Worm (Caenorhabditis elegans) whole organism, late embryonic: ENCODE data around the gene F32D8.13.

Experiments
- C08G9.2 ChIP-seq: sonication (generic microtip); optimal IDR thresholded peaks from 2 replicates; lab custom pipeline; 2016; ENCODE audit warnings: mild to moderate bottlenecking, missing genetic modification characterization, moderate library complexity, missing compliant biosample characterization
- C38D4.7 ChIP-seq: fragments of 200-800 bp; sonication (Bioruptor generic); optimal IDR thresholded peaks from 2 replicates; lab custom pipeline; 2018; ENCODE audit warnings: mild to moderate bottlenecking, missing genetic modification characterization, moderate library complexity, missing compliant biosample characterization
- F13H6.1 ChIP-seq: sonication (generic microtip); optimal IDR thresholded peaks from 2 replicates; lab custom pipeline; 2016; ENCODE audit warnings: missing genetic modification characterization, missing compliant biosample characterization
- T23F11.4 ChIP-seq: fragments of 200-800 bp; sonication (Bioruptor generic); optimal IDR thresholded peaks from 2 replicates; lab custom pipeline; 2018; ENCODE audit warnings: mild to moderate bottlenecking, missing genetic modification characterization, missing compliant biosample characterization
- Y22D7AL.16 ChIP-seq: sonication (generic microtip); optimal IDR thresholded peaks from 2 replicates; lab custom pipeline; 2016; ENCODE audit warnings: missing genetic modification characterization, missing compliant biosample characterization
- ceh-18 ChIP-seq: sonication (generic microtip); optimal IDR thresholded peaks from 2 replicates; lab custom pipeline; 2016; ENCODE audit warnings: missing genetic modification characterization, missing compliant biosample characterization
- ceh-2 ChIP-seq: sonication (generic microtip); optimal IDR thresholded peaks from 2 replicates; lab custom pipeline; 2016; ENCODE audit warnings: missing genotype, missing genetic modification characterization, missing compliant biosample characterization
- ceh-22 ChIP-seq: sonication (generic microtip); optimal IDR thresholded peaks from 2 replicates; lab custom pipeline; 2017; ENCODE audit warnings: missing biosample characterization, missing genetic modification characterization
- ceh-31 ChIP-seq: sonication (generic microtip); optimal IDR thresholded peaks from 2 replicates; lab custom pipeline; 2016; ENCODE audit warnings: missing genetic modification characterization, missing compliant biosample characterization
- ceh-34 ChIP-seq: sonication (generic microtip); optimal IDR thresholded peaks from 2 replicates; lab custom pipeline; 2016; ENCODE audit warnings: mild to moderate bottlenecking, missing genetic modification characterization, missing compliant biosample characterization
- ceh-45 ChIP-seq: fragments of 200-800 bp; sonication (Bioruptor generic); IDR thresholded peaks from 2 replicates; pipeline ENCODE4 v1.3.6; 2022; ENCODE audit warnings: missing genetic modification reagents, missing genetic modification characterization, missing compliant biosample characterization
- ceh-48 ChIP-seq: sonication (generic microtip); optimal IDR thresholded peaks from 2 replicates; lab custom pipeline; 2016; ENCODE audit warnings: missing genetic modification characterization, inconsistent platforms, missing compliant biosample characterization
- ceh-9 ChIP-seq: sonication (generic microtip); optimal IDR thresholded peaks from 2 replicates; lab custom pipeline; 2016; ENCODE audit warnings: mild to moderate bottlenecking, missing genetic modification characterization, inconsistent platforms, missing compliant biosample characterization
- che-1 ChIP-seq: sonication (generic microtip); optimal IDR thresholded peaks from 2 replicates; lab custom pipeline; 2016; ENCODE audit warnings: mild to moderate bottlenecking, missing genetic modification characterization, missing compliant biosample characterization
- dmd-4 ChIP-seq: sonication (generic microtip); optimal IDR thresholded peaks from 2 replicates; lab custom pipeline; 2016; ENCODE audit warnings: borderline replicate concordance, missing genetic modification characterization, missing compliant biosample characterization
- dve-1 ChIP-seq: sonication (generic microtip); optimal IDR thresholded peaks from 2 replicates; lab custom pipeline; 2017; ENCODE audit warnings: antibody characterized with exemption, mild to moderate bottlenecking, missing genetic modification characterization, missing compliant biosample characterization
- eyg-1 ChIP-seq: sonication (generic microtip); optimal IDR thresholded peaks from 2 replicates; lab custom pipeline; 2016; ENCODE audit warnings: missing genotype, missing genetic modification characterization, missing compliant biosample characterization
- fax-1 ChIP-seq: sonication (generic microtip); optimal IDR thresholded peaks from 2 replicates; lab custom pipeline; 2016; ENCODE audit warnings: missing genotype, missing genetic modification characterization, missing compliant biosample characterization
- gmeb-2 ChIP-seq: sonication (generic microtip); optimal IDR thresholded peaks from 2 replicates; lab custom pipeline; 2016; ENCODE audit warnings: missing genetic modification characterization, inconsistent platforms, missing compliant biosample characterization
- hlh-30 ChIP-seq: sonication (generic microtip); optimal IDR thresholded peaks from 2 replicates; lab custom pipeline; 2017; ENCODE audit warnings: antibody characterized with exemption, missing genetic modification characterization, missing compliant biosample characterization; ENCODE audit not compliant: insufficient read depth
- hlh-6 ChIP-seq: sonication (generic microtip); optimal IDR thresholded peaks from 2 replicates; lab custom pipeline; 2016; ENCODE audit warnings: missing genotype, missing genetic modification characterization, missing compliant biosample characterization
- lin-11 ChIP-seq: fragments of 200-800 bp; sonication (Bioruptor generic); optimal IDR thresholded peaks from 2 replicates; lab custom pipeline; 2018; ENCODE audit warnings: mild to moderate bottlenecking, missing genetic modification characterization, missing compliant biosample characterization
- madf-2 ChIP-seq: sonication (generic microtip); optimal IDR thresholded peaks from 2 replicates; lab custom pipeline; 2017; ENCODE audit warnings: missing genetic modification characterization, missing compliant biosample characterization
- mec-3 ChIP-seq: sonication (generic microtip); optimal IDR thresholded peaks from 2 replicates; lab custom pipeline; 2016; ENCODE audit warnings: borderline replicate concordance, missing genetic modification characterization, missing compliant biosample characterization
- nhr-232 ChIP-seq: sonication (generic microtip); optimal IDR thresholded peaks from 2 replicates; lab custom pipeline; 2016; ENCODE audit warnings: missing genetic modification characterization, missing compliant biosample characterization
- npax-4 ChIP-seq: sonication (generic microtip); optimal IDR thresholded peaks from 2 replicates; lab custom pipeline; 2016; ENCODE audit warnings: missing genetic modification characterization, missing compliant biosample characterization
- rnt-1 ChIP-seq: sonication (generic microtip); optimal IDR thresholded peaks from 2 replicates; lab custom pipeline; 2016; ENCODE audit warnings: missing genetic modification characterization, missing compliant biosample characterization
- tbx-2 ChIP-seq: sonication (generic microtip); optimal IDR thresholded peaks from 2 replicates; lab custom pipeline; 2016; ENCODE audit warnings: missing genetic modification characterization, missing compliant biosample characterization
- tbx-7 ChIP-seq: sonication (generic microtip); optimal IDR thresholded peaks from 2 replicates; lab custom pipeline; 2016; ENCODE audit warnings: missing genotype, missing genetic modification characterization, missing compliant biosample characterization
- ttx-3 ChIP-seq: sonication (generic microtip); optimal IDR thresholded peaks from 2 replicates; lab custom pipeline; 2016; ENCODE audit warnings: missing genetic modification reagents, missing genetic modification characterization, missing compliant biosample characterization
- unc-42 ChIP-seq: sonication (generic microtip); optimal IDR thresholded peaks from 2 replicates; lab custom pipeline; 2016; ENCODE audit warnings: missing genotype, missing genetic modification characterization, missing compliant biosample characterization
- unc-86 ChIP-seq: sonication (generic microtip); optimal IDR thresholded peaks from 2 replicates; lab custom pipeline; 2016; ENCODE audit warnings: missing genetic modification characterization, missing compliant biosample characterization
- zip-5 ChIP-seq: sonication (generic microtip); optimal IDR thresholded peaks from 2 replicates; lab custom pipeline; 2016; ENCODE audit warnings: missing genetic modification characterization, missing compliant biosample characterization
- ztf-16 ChIP-seq: sonication (generic microtip); optimal IDR thresholded peaks from 2 replicates; lab custom pipeline; 2017; ENCODE audit warnings: missing genetic modification characterization, missing compliant biosample characterization

F32D8.13 gene

DNA sequence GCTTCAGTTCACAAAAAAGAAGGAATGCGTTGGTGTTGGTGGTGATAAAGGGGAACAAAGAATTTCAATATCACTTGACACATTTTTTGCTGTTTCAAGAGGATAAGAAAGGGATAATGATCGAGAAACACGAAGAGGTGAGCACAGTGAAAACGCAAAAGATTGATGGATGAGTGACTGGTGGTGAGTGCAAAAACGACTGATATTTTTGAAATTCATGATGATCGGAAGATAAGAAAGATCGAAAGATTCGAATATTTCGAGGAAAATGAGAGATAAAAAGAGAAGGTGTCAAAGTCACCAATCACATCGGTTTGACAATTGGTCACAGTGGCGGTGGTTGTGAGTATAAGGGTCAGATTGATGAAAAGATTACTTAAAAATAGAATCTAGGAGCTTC lies 19.6 kb upstream of the F32D8.13 start:
- TF ChIP-seq ceh-18 (peak; percentile 2), ceh-22 (tag; lab: Kevin White, UChicago) (no peak)

DNA sequence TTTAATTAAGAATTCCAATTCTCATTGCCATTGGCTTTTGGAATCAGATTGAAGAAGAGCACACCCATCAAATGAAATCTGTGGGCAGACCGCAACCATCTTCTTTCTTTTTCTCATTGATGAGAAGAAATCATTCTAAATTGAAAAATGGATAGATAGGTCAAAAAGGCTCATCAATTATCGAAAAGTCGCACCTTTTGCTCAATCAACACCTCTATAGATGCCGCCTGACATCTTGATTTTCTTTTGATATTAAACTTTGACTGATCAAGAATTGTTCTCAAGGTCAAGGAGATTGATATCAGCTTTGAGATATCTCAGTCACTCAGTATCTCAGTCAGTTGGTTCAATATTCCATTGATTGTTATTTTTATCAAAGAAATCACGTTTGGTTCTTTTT lies 13.6 kb upstream of the F32D8.13 start:
- no peak for TF ChIP-seq tbx-7
- no peak for TF ChIP-seq ceh-45 (GFP tag; lab: Robert Waterston, UW)
- no peak for TF ChIP-seq mec-3
- no peak for TF ChIP-seq nhr-232 (tag; lab: Kevin White, UChicago)
- TF ChIP-seq F13H6.1: no peak
- no peak for TF ChIP-seq hlh-6 (tag; lab: Kevin White, UChicago)
- TF ChIP-seq dve-1 (tag; lab: Kevin White, UChicago): no peak
- TF ChIP-seq ceh-18: no peak
- no peak for TF ChIP-seq eyg-1 (tag; lab: Kevin White, UChicago)
- TF ChIP-seq T23F11.4: no peak
- TF ChIP-seq Y22D7AL.16 (tag; lab: Kevin White, UChicago): no peak
- TF ChIP-seq tbx-2 (tag; lab: Kevin White, UChicago): no peak
- TF ChIP-seq zip-5 (tag; lab: Kevin White, UChicago): no peak
- no peak for TF ChIP-seq madf-2 (tag; lab: Kevin White, UChicago)
- TF ChIP-seq, all 69 proteins: peak for 0

DNA sequence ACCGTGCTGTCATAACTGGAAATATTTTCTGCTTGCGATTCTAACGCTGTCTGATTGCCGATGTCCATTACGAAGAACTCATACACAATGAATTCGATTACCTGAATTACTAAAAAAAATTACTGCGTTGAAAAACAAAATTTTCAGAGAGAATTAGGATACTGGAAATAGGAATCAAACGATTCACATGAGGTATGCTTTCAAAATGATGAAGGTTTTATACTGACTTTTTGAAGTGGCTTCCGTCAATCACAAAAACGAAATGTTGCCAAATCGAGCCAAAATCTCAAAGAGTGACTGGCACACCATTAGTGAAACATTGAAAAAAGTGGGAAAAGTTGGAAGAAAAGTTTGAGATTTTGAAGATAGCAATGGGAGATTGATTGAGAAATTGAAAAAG lies 12.7 kb upstream of the F32D8.13 start, which contains the start of gene zzz-1:
Gene zzz-1 (minus strand): TSS at position 101 of the 400 bp plus-strand sequence.
- TF ChIP-seq ceh-2 (no peak), che-1 (no peak), fax-1 (no peak), ceh-34 (tag; lab: Kevin White, UChicago) (no peak), ceh-9 (tag; lab: Kevin White, UChicago) (no peak)
- TF ChIP-seq, all 69 proteins: peak for 0

DNA sequence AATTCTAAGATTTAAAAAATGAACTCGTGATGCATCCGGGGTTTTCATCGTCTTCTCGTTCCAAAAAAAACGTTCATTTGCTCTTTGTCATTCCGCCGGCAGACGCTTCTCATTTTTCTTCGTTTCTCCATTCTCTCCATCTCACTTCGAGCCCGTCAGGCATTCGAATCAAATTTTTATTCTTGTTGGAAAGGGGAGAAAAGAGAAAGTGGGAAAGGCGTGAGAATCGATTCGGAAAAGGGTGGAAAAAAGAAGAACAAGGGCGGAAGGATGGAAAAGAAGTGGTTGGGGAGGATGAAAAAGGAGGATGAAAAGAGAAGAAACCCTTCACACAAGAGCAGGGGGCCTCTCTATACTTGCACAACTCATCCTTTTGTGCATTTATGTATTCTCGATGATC lies 8.5 kb upstream of the F32D8.13 start:
- TF ChIP-seq unc-86: no peak
- peak; percentile 58 for TF ChIP-seq unc-42 (tag; lab: Kevin White, UChicago)
- TF ChIP-seq tbx-2 (tag; lab: Kevin White, UChicago): no peak
- TF ChIP-seq C08G9.2 (tag; lab: Kevin White, UChicago): no peak
- TF ChIP-seq rnt-1 (tag; lab: Kevin White, UChicago): no peak
- peak; percentile 9 for TF ChIP-seq ceh-31 (tag; lab: Kevin White, UChicago)
- no peak for TF ChIP-seq ceh-22 (tag; lab: Kevin White, UChicago)
- peak; percentile 18 for TF ChIP-seq ceh-48 (tag; lab: Kevin White, UChicago)
- TF ChIP-seq, all 69 proteins: peak for 3

DNA sequence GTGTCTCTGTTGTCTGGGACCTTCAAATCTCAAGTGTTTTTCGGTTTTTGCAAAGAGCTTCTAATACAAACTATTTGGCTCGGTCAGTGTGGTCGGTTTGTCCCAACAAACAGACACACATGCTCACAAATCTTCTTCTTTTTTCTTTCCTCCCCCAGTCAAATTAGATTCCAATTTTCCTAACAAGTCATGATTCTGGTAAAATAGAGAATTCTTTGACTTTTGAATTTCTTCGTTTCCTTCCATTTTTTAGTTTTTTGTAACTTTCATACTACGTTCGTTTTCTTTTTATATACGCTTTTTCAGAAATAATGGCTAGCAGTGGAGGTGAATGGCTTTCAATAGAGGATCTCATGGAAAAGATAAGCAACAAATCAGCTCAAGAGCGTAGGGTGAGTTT lies 7.4 kb upstream of the F32D8.13 start, which contains the start of gene F32D8.15:
Gene F32D8.15 (plus strand): TSS at position 301 of the 400 bp plus-strand sequence.
- TF ChIP-seq ttx-3 (tag; lab: Kevin White, UChicago): no peak
- TF ChIP-seq eyg-1 (tag; lab: Kevin White, UChicago): no peak
- no peak for TF ChIP-seq ceh-9 (tag; lab: Kevin White, UChicago)
- TF ChIP-seq dmd-4 (tag; lab: Kevin White, UChicago): no peak
- TF ChIP-seq nhr-232 (tag; lab: Kevin White, UChicago): no peak
- no peak for TF ChIP-seq tbx-2 (tag; lab: Kevin White, UChicago)
- TF ChIP-seq npax-4 (tag; lab: Kevin White, UChicago): no peak
- TF ChIP-seq unc-42 (tag; lab: Kevin White, UChicago): peak; percentile 23

DNA sequence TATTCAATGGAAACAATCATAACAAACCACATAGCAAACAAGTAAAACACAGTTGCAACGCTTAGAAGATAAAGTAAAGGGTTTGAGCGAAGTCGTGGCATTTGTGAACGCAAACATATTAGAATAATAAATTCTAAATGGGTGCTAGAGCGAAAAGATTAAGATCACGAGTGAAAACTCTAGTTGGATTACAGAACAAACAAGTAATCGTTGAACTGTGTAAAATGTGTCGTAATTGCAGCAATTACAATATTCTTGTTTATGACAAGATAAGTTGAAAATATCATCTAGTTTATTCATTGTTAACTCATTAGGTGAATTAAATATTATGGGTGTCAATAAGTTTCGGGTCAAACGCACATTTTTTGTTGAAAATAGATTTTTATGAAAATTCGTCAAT lies 6.3 kb upstream of the F32D8.13 start, which contains the start of gene F32D8.8:
Gene F32D8.8 (minus strand): TSS at position 101 of the 400 bp plus-strand sequence.
- TF ChIP-seq mec-3 (no peak), nhr-232 (tag; lab: Kevin White, UChicago) (no peak), ceh-48 (tag; lab: Kevin White, UChicago) (no peak), unc-42 (tag; lab: Kevin White, UChicago) (no peak), eyg-1 (tag; lab: Kevin White, UChicago) (no peak), C08G9.2 (tag; lab: Kevin White, UChicago) (no peak), hlh-6 (tag; lab: Kevin White, UChicago) (no peak), npax-4 (tag; lab: Kevin White, UChicago) (no peak), gmeb-2 (tag; lab: Kevin White, UChicago) (no peak), che-1 (no peak), hlh-30 (no peak), ztf-16 (tag; lab: Kevin White, UChicago) (no peak), ceh-45 (GFP tag; lab: Robert Waterston, UW) (no peak), fax-1 (no peak), lin-11 (tag; lab: Kevin White, UChicago) (no peak), Y22D7AL.16 (tag; lab: Kevin White, UChicago) (no peak), C38D4.7 (no peak)
